Worm (Caenorhabditis elegans): ENCODE data around the gene W08G11.3.

- TF ChIP-seq ztf-4 (tag; optimal IDR thresholded peaks at IDR 0.05): no peak
- TF ChIP-seq ceh-9 (tag; optimal IDR thresholded peaks at IDR 0.05): no peak
- no peak for TF ChIP-seq ceh-28 (tag; optimal IDR thresholded peaks at IDR 0.05)
- no peak for TF ChIP-seq unc-39 (tag; optimal IDR thresholded peaks at IDR 0.05)
- TF ChIP-seq nhr-237 (tag; optimal IDR thresholded peaks at IDR 0.05): no peak
- no peak for TF ChIP-seq ceh-82 (tag; optimal IDR thresholded peaks at IDR 0.05)
- TF ChIP-seq snpc-4 (tag; optimal IDR thresholded peaks at IDR 0.05): no peak
- TF ChIP-seq skn-1 (tag; optimal IDR thresholded peaks at IDR 0.05): no peak
- no peak for TF ChIP-seq fkh-10 (GFP tag; optimal IDR thresholded peaks at IDR 0.05)
Observed at ce11 chrV:16395739-16396138, 28.3 kb downstream of the W08G11.3 start, which contains the start of gene F13A7.12.

All from whole organism, L3 larva.